Fruit fly (Drosophila melanogaster) whole organism, pupa: ENCODE results near the gene CG9471.

Experiments used
- CG32121 ChIP-seq: fragments of 200-800 bp; sonication (Bioruptor generic); IDR thresholded peaks from 2 replicates; pipeline ENCODE4 v1.3.6; 2022; ENCODE audit warnings: missing biosample characterization, missing genetic modification characterization
- CG9948 ChIP-seq: fragments of 200-800 bp; sonication (Bioruptor generic); optimal IDR thresholded peaks from 2 replicates; lab custom pipeline; 2018; ENCODE audit warnings: missing biosample characterization, mild to moderate bottlenecking, missing genetic modification characterization, moderate library complexity
- Pif1A ChIP-seq: fragments of 200-800 bp; sonication (Bioruptor generic); optimal IDR thresholded peaks from 3 replicates; lab custom pipeline; 2016; ENCODE audit warnings: missing biosample characterization, missing genetic modification characterization
- gl ChIP-seq: fragments of 200-800 bp; sonication (Bioruptor generic); optimal IDR thresholded peaks from 2 replicates; lab custom pipeline; 2018; ENCODE audit warnings: missing biosample characterization, mild to moderate bottlenecking, missing genetic modification characterization
- rn ChIP-seq: fragments of 200-800 bp; sonication (Bioruptor generic); IDR thresholded peaks from 2 replicates; pipeline ENCODE4 v1.3.6; 2022; ENCODE audit warnings: missing biosample characterization, missing genetic modification characterization

- TF ChIP-seq CG32121 (GFP tag; lab: Robert Waterston, UW), result peak; percentile 46; the same call in 1 of the 2 replicates
- TF ChIP-seq Pif1A (GFP tag; lab: Kevin White, UChicago), result no peak
- TF ChIP-seq gl (tag; lab: Kevin White, UChicago), result no peak
- TF ChIP-seq CG9948 (tag; lab: Kevin White, UChicago), result no peak
- no peak for TF ChIP-seq rn (GFP tag; lab: Robert Waterston, UW)
Measured at dm6 chr3R:9770127-9770526, 1.2 kb downstream of the CG9471 start.
